Fruit fly (Drosophila melanogaster) whole organism, embryonic: ENCODE results near the gene Der-2.

Experiments used
- Adf1 ChIP-seq: fragments of 200-800 bp; sonication (Bioruptor generic); IDR thresholded peaks from 2 replicates; pipeline ENCODE4 v1.3.6; 2022; ENCODE audit warnings: missing biosample characterization, missing genetic modification characterization
- Atf-2 ChIP-seq: fragments of 200-800 bp; sonication (Bioruptor generic); optimal IDR thresholded peaks from 2 replicates; lab custom pipeline; 2016; ENCODE audit warnings: missing biosample characterization, missing genetic modification characterization
- Atf3 ChIP-seq: fragments of 200-800 bp; sonication (Bioruptor generic); optimal IDR thresholded peaks from 3 replicates; lab custom pipeline; 2016; ENCODE audit warnings: missing biosample characterization, missing genetic modification characterization
- Bgb ChIP-seq: fragments of 200-800 bp; sonication (Bioruptor generic); IDR thresholded peaks from 2 replicates; pipeline ENCODE4 v1.3.6; 2022; ENCODE audit warnings: missing biosample characterization, missing genetic modification characterization; ENCODE audit not compliant: partially characterized antibody
- CG10959 ChIP-seq: fragments of 200-800 bp; sonication (Bioruptor generic); IDR thresholded peaks from 2 replicates; pipeline ENCODE4 v1.3.6; 2022; ENCODE audit warnings: missing biosample characterization, missing genetic modification characterization
- CG11560 ChIP-seq: fragments of 200-800 bp; sonication (Bioruptor generic); IDR thresholded peaks from 3 replicates; pipeline ENCODE4 v1.3.6; 2022; ENCODE audit warnings: missing biosample characterization, missing genetic modification characterization
- CG11695 ChIP-seq: fragments of 200-800 bp; sonication (Bioruptor generic); IDR thresholded peaks from 3 replicates; pipeline ENCODE4 v1.3.6; 2022; ENCODE audit warnings: missing biosample characterization, missing genetic modification characterization
- CG11723 ChIP-seq: fragments of 200-800 bp; sonication (Bioruptor generic); optimal IDR thresholded peaks from 2 replicates; lab custom pipeline; 2017; ENCODE audit warnings: missing biosample characterization, mild to moderate bottlenecking, missing genetic modification characterization
- CG12104 ChIP-seq: fragments of 200-800 bp; sonication (Bioruptor generic); optimal IDR thresholded peaks from 3 replicates; lab custom pipeline; 2016; ENCODE audit warnings: missing biosample characterization, missing genetic modification characterization
- CG13894 ChIP-seq: fragments of 200-800 bp; sonication (Bioruptor generic); optimal IDR thresholded peaks from 3 replicates; lab custom pipeline; 2018; ENCODE audit warnings: missing biosample characterization, mild to moderate bottlenecking, missing genetic modification characterization, moderate library complexity
- CG14710 ChIP-seq: fragments of 200-800 bp; sonication (Bioruptor generic); optimal IDR thresholded peaks from 3 replicates; lab custom pipeline; 2019; ENCODE audit warnings: missing biosample characterization, mild to moderate bottlenecking, missing genetic modification characterization, moderate library complexity
- CG15479 ChIP-seq: fragments of 200-800 bp; sonication (Bioruptor generic); optimal IDR thresholded peaks from 3 replicates; lab custom pipeline; 2019; ENCODE audit warnings: missing biosample characterization, mild to moderate bottlenecking, missing genetic modification characterization, moderate library complexity
- CG1602 ChIP-seq: fragments of 200-800 bp; sonication (Bioruptor generic); optimal IDR thresholded peaks from 3 replicates; lab custom pipeline; 2016; ENCODE audit warnings: missing biosample characterization, missing genetic modification characterization
- CG16779 ChIP-seq: fragments of 200-800 bp; sonication (Bioruptor generic); IDR thresholded peaks from 2 replicates; pipeline ENCODE4 v1.3.6; 2022; ENCODE audit warnings: missing biosample characterization, missing genetic modification characterization
- CG16813 ChIP-seq: fragments of 200-800 bp; sonication (Bioruptor generic); IDR thresholded peaks from 3 replicates; pipeline ENCODE4 v1.3.6; 2022; ENCODE audit warnings: missing biosample characterization, missing genetic modification characterization; ENCODE audit not compliant: partially characterized antibody
- CG16863 ChIP-seq: fragments of 200-800 bp; sonication (Bioruptor generic); optimal IDR thresholded peaks from 3 replicates; lab custom pipeline; 2016; ENCODE audit warnings: missing biosample characterization, missing genetic modification characterization
- CG2116 ChIP-seq: fragments of 200-800 bp; sonication (Bioruptor generic); optimal IDR thresholded peaks from 3 replicates; lab custom pipeline; 2018; ENCODE audit warnings: missing biosample characterization, mild to moderate bottlenecking, missing genetic modification characterization
- CG30403 ChIP-seq: fragments of 200-800 bp; sonication (Bioruptor generic); optimal IDR thresholded peaks from 3 replicates; lab custom pipeline; 2016; ENCODE audit warnings: missing biosample characterization, missing genetic modification characterization
- CG31441 ChIP-seq: fragments of 200-800 bp; sonication (Bioruptor generic); IDR thresholded peaks from 2 replicates; pipeline ENCODE4 v1.3.6; 2022; ENCODE audit warnings: missing biosample characterization, missing genetic modification characterization
- CG33557 ChIP-seq: fragments of 200-800 bp; sonication (Bioruptor generic); optimal IDR thresholded peaks from 2 replicates; lab custom pipeline; 2019; ENCODE audit warnings: missing biosample characterization, mild to moderate bottlenecking, missing genetic modification characterization, moderate library complexity
- CG4282 ChIP-seq: fragments of 200-800 bp; sonication (Bioruptor generic); optimal IDR thresholded peaks from 2 replicates; lab custom pipeline; 2016; ENCODE audit warnings: missing biosample characterization, missing genetic modification characterization
- CG4854 ChIP-seq: fragments of 200-800 bp; sonication (Bioruptor generic); optimal IDR thresholded peaks from 2 replicates; lab custom pipeline; 2016; ENCODE audit warnings: missing biosample characterization, missing genetic modification characterization, inconsistent platforms
- CG6654 ChIP-seq: fragments of 200-800 bp; sonication (Bioruptor generic); optimal IDR thresholded peaks from 2 replicates; lab custom pipeline; 2017; ENCODE audit warnings: missing biosample characterization, mild to moderate bottlenecking, missing genetic modification characterization
- CG7357 ChIP-seq: fragments of 200-800 bp; sonication (Bioruptor generic); IDR thresholded peaks from 3 replicates; pipeline ENCODE4 v1.3.6; 2022; ENCODE audit warnings: missing biosample characterization, missing genetic modification characterization
- CG7839 ChIP-seq: fragments of 200-800 bp; sonication (Bioruptor generic); optimal IDR thresholded peaks from 3 replicates; lab custom pipeline; 2018; ENCODE audit warnings: missing biosample characterization, mild to moderate bottlenecking, missing genetic modification characterization, moderate library complexity
- CHES-1-like ChIP-seq: fragments of 200-800 bp; sonication (Bioruptor generic); optimal IDR thresholded peaks from 2 replicates; lab custom pipeline; 2016; ENCODE audit warnings: missing biosample characterization, missing genetic modification characterization
- Chrac-16 ChIP-seq: fragments of 200-800 bp; sonication (Bioruptor generic); optimal IDR thresholded peaks from 3 replicates; lab custom pipeline; 2016; ENCODE audit warnings: missing biosample characterization, missing genetic modification characterization
- CoRest ChIP-seq: fragments of 200-800 bp; sonication (Bioruptor generic); optimal IDR thresholded peaks from 3 replicates; lab custom pipeline; 2018; ENCODE audit warnings: missing biosample characterization, mild to moderate bottlenecking, missing genetic modification characterization, moderate library complexity
- Doc2 ChIP-seq: fragments of 200-800 bp; sonication (Bioruptor generic); IDR thresholded peaks from 2 replicates; pipeline ENCODE4 v1.3.6; 2022; ENCODE audit warnings: missing biosample characterization, missing genetic modification characterization
- Doc3 ChIP-seq: fragments of 200-800 bp; sonication (Bioruptor generic); IDR thresholded peaks from 3 replicates; pipeline ENCODE4 v1.3.6; 2022; ENCODE audit warnings: missing biosample characterization, missing genetic modification characterization; ENCODE audit not compliant: partially characterized antibody
- HLHmδ ChIP-seq: fragments of 200-800 bp; sonication (Bioruptor generic); optimal IDR thresholded peaks from 2 replicates; lab custom pipeline; 2018; ENCODE audit warnings: missing biosample characterization, mild to moderate bottlenecking, missing genetic modification characterization, moderate library complexity
- Hr39 ChIP-seq: fragments of >200 bp; optimal IDR thresholded peaks from 2 replicates; lab custom pipeline; 2017
- Jarid2 ChIP-seq: fragments of 200-800 bp; sonication (Bioruptor generic); optimal IDR thresholded peaks from 3 replicates; lab custom pipeline; 2017; ENCODE audit warnings: mild to moderate bottlenecking, missing biosample characterization, missing genetic modification reagents, missing genetic modification characterization
- MBD-R2 ChIP-seq: fragments of 200-800 bp; sonication (Bioruptor generic); IDR thresholded peaks from 2 replicates; pipeline ENCODE4 v1.3.6; 2022; ENCODE audit warnings: missing biosample characterization, missing genetic modification characterization
- NC2β ChIP-seq: fragments of 200-800 bp; sonication (Bioruptor generic); optimal IDR thresholded peaks from 2 replicates; lab custom pipeline; 2016; ENCODE audit warnings: missing biosample characterization, missing genetic modification characterization
- Nf-YA ChIP-seq: fragments of 200-800 bp; sonication (Bioruptor generic); IDR thresholded peaks from 2 replicates; pipeline ENCODE4 v1.3.6; 2022; ENCODE audit warnings: missing biosample characterization, missing genetic modification characterization
- Nf-YC ChIP-seq: fragments of 200-800 bp; optimal IDR thresholded peaks from 3 replicates; lab custom pipeline; 2019; ENCODE audit warnings: missing biosample characterization, mild to moderate bottlenecking, missing genetic modification characterization, moderate library complexity
- abd-A ChIP-seq: fragments of 200-800 bp; sonication (Bioruptor generic); optimal IDR thresholded peaks from 3 replicates; lab custom pipeline; 2019; ENCODE audit warnings: missing biosample characterization, mild to moderate bottlenecking, missing genetic modification characterization, moderate library complexity
- btn ChIP-seq: fragments of 200-800 bp; sonication (Bioruptor generic); optimal IDR thresholded peaks from 2 replicates; lab custom pipeline; 2016; ENCODE audit warnings: missing biosample characterization, missing genetic modification characterization
- dati ChIP-seq: fragments of 200-800 bp; sonication (Bioruptor generic); IDR thresholded peaks from 2 replicates; pipeline ENCODE4 v1.3.6; 2022; ENCODE audit warnings: missing biosample characterization, missing genetic modification characterization
- gro ChIP-seq: fragments of 200-800 bp; sonication (Bioruptor generic); optimal IDR thresholded peaks from 2 replicates; lab custom pipeline; 2016; ENCODE audit warnings: missing biosample characterization, missing genetic modification characterization
- gsb-n ChIP-seq: fragments of 200-800 bp; sonication (Bioruptor generic); optimal IDR thresholded peaks from 3 replicates; lab custom pipeline; 2018; ENCODE audit warnings: missing biosample characterization, mild to moderate bottlenecking, missing genetic modification characterization
- hbn ChIP-seq: fragments of 200-800 bp; sonication (Bioruptor generic); IDR thresholded peaks from 2 replicates; pipeline ENCODE4 v1.3.6; 2022; ENCODE audit warnings: missing biosample characterization, missing genetic modification characterization; ENCODE audit not compliant: partially characterized antibody
- maf-S ChIP-seq: fragments of 200-800 bp; sonication (Bioruptor generic); optimal IDR thresholded peaks from 2 replicates; lab custom pipeline; 2016; ENCODE audit warnings: missing biosample characterization, missing genetic modification characterization
- pan ChIP-seq, 4 experiments: fragments of >200 bp in 3 of 4; fragments of 200-800 bp in 1 of 4; sonication (Bioruptor generic) in 1 of 4; optimal IDR thresholded peaks in 3 of 4; IDR thresholded peaks in 1 of 4; 2 replicates each; pipeline versions ENCODE4 v1.3.6 to Lab custom; 2017 to 2022; ENCODE audit warnings: missing biosample characterization in 2 of 4, missing genetic modification characterization in 2 of 4, mixed read lengths in 1 of 4
- peb ChIP-seq: fragments of 200-800 bp; sonication (Bioruptor generic); IDR thresholded peaks from 2 replicates; pipeline ENCODE4 v1.3.6; 2022; ENCODE audit warnings: missing biosample characterization, missing genetic modification characterization
- prd ChIP-seq, 3 experiments: fragments of >200 bp in 2 of 3; fragments of 200-800 bp in 1 of 3; sonication (Bioruptor generic) in 1 of 3; optimal IDR thresholded peaks in 2 of 3; IDR thresholded peaks in 1 of 3; 2 replicates in 2 of 3; 3 replicates in 1 of 3; pipeline versions ENCODE4 v1.3.6 to Lab custom; 2017 to 2022; ENCODE audit warnings: missing biosample characterization in 1 of 3, missing genetic modification characterization in 1 of 3
- tio ChIP-seq: fragments of 200-800 bp; sonication (Bioruptor generic); optimal IDR thresholded peaks from 2 replicates; lab custom pipeline; 2017; ENCODE audit warnings: missing biosample characterization, missing genetic modification characterization, inconsistent platforms
- zen ChIP-seq: fragments of 200-800 bp; sonication (Bioruptor generic); optimal IDR thresholded peaks from 3 replicates; lab custom pipeline; 2018; ENCODE audit warnings: missing biosample characterization, mild to moderate bottlenecking, missing genetic modification characterization, moderate library complexity
- zfh2 ChIP-seq: fragments of 200-800 bp; sonication (Bioruptor generic); optimal IDR thresholded peaks from 2 replicates; lab custom pipeline; 2016; ENCODE audit warnings: missing biosample characterization, missing genetic modification characterization

Gene Der-2

DNA sequence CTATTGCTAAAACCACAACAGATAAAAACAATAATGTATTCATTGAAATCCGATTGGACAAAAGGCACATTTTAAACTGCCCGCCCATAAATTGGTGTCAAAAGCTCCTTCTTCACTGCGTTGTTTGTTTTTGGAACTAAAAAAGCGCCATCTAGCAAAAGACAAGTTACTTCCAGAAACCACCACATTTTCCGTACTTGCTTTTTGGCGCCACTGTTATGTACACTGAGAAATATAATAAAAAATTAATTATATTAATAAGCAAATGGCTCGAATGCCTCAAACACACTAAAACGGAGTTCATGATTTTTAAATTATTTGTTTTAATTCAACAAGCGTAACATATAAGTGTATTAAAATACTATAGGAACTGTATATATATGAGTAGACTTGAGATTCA is 13.4 kb upstream of the Der-2 start (continued):
- peak; percentile 74 for TF ChIP-seq Nf-YC (tag; lab: Kevin White, UChicago)
- no peak for TF ChIP-seq Doc3 (GFP tag; lab: Robert Waterston, UW)
- TF ChIP-seq HLHmδ (GFP tag; lab: Kevin White, UChicago), result no peak
- TF ChIP-seq pan (optimal IDR thresholded peaks at IDR 0.05; lab: Kevin White, UChicago), result no peak
- TF ChIP-seq pan (GFP tag; optimal IDR thresholded peaks at IDR 0.05 in 1 of 2, IDR thresholded peaks at IDR 0.05 in 1 of 2), result peak in 1 of 2 experiments; percentile 88
- peak; percentile 76 for TF ChIP-seq CG11560 (tag; lab: Robert Waterston, UW)
- TF ChIP-seq CG16779 (GFP tag; lab: Robert Waterston, UW), result 0 out of 2 replicates have a peak, but pooled peaks have one; percentile 58
- TF ChIP-seq CG14710 (tag; lab: Kevin White, UChicago), result peak; percentile 80
- peak; percentile 88 for TF ChIP-seq CG7839 (tag; lab: Kevin White, UChicago)
- peak; percentile 10 for TF ChIP-seq btn (GFP tag; lab: Kevin White, UChicago)
- peak; percentile 72 for TF ChIP-seq CG4854 (GFP tag; lab: Kevin White, UChicago)
- TF ChIP-seq CG4282 (GFP tag; lab: Kevin White, UChicago), result peak; percentile 29
- TF ChIP-seq CG11723 (GFP tag; lab: Kevin White, UChicago), result peak; percentile 59
- peak; percentile 86 for TF ChIP-seq CG11695 (GFP tag; lab: Robert Waterston, UW)
- peak; percentile 61 for TF ChIP-seq maf-S (GFP tag; lab: Kevin White, UChicago)
- peak; percentile 38; the same call in 1 of the 2 replicates for TF ChIP-seq dati (GFP tag; lab: Robert Waterston, UW)
- no peak for TF ChIP-seq CG16813 (GFP tag; lab: Robert Waterston, UW)
- TF ChIP-seq CG31441 (GFP tag; lab: Robert Waterston, UW), result peak; percentile 89
- no peak for TF ChIP-seq CG15479 (GFP tag; lab: Kevin White, UChicago)
- no peak for TF ChIP-seq CG13894 (tag; lab: Kevin White, UChicago)
- peak; percentile 52 for TF ChIP-seq CG33557 (GFP tag; lab: Kevin White, UChicago)
- peak; percentile 89 for TF ChIP-seq CG30403 (GFP tag; lab: Kevin White, UChicago)
- TF ChIP-seq CG6654 (GFP tag; lab: Kevin White, UChicago), result peak; percentile 30
- TF ChIP-seq CG16863 (GFP tag; lab: Kevin White, UChicago), result peak; percentile 66
- TF ChIP-seq NC2β (GFP tag; lab: Kevin White, UChicago), result peak; percentile 69
- peak; percentile 62 for TF ChIP-seq Jarid2
- TF ChIP-seq Bgb (GFP tag; lab: Robert Waterston, UW), result peak; percentile 26; the same call in 1 of the 2 replicates
- no peak for TF ChIP-seq abd-A (tag; lab: Kevin White, UChicago)
- TF ChIP-seq Doc2 (GFP tag; lab: Robert Waterston, UW), result peak; percentile 67; the same call in 1 of the 2 replicates
- peak; percentile 77 for TF ChIP-seq CG10959 (GFP tag; lab: Robert Waterston, UW)
- TF ChIP-seq CG12104 (GFP tag; lab: Kevin White, UChicago), result peak; percentile 76
- peak; percentile 33 for TF ChIP-seq CHES-1-like (GFP tag; lab: Kevin White, UChicago)
- peak; percentile 20 for TF ChIP-seq Atf3 (GFP tag; lab: Kevin White, UChicago)
- TF ChIP-seq zfh2 (GFP tag; lab: Kevin White, UChicago), result peak; percentile 48
- TF ChIP-seq gro (GFP tag; lab: Kevin White, UChicago), result no peak
- peak; percentile 84 for TF ChIP-seq CG1602 (GFP tag; lab: Kevin White, UChicago)
- no peak for TF ChIP-seq Hr39 (lab: Kevin White, UChicago)
- TF ChIP-seq zen (tag; lab: Kevin White, UChicago), result peak; percentile 81
- TF ChIP-seq gsb-n (tag; lab: Kevin White, UChicago), result peak; percentile 75
- no peak for TF ChIP-seq Adf1 (GFP tag; lab: Robert Waterston, UW)
- no peak for TF ChIP-seq prd (optimal IDR thresholded peaks at IDR 0.05; lab: Kevin White, UChicago)
- TF ChIP-seq prd (GFP tag; IDR thresholded peaks at IDR 0.05; lab: Robert Waterston, UW), result peak; percentile 88
- peak; percentile 76 for TF ChIP-seq Nf-YA (GFP tag; lab: Robert Waterston, UW)
- peak; percentile 58 for TF ChIP-seq CG2116 (GFP tag; lab: Kevin White, UChicago)
- TF ChIP-seq CoRest (tag; lab: Kevin White, UChicago), result peak; percentile 82
- peak; percentile 69 for TF ChIP-seq peb
- peak; percentile 25; the same call in 1 of the 2 replicates for TF ChIP-seq MBD-R2 (GFP tag; lab: Robert Waterston, UW)
- no peak for TF ChIP-seq CG7357 (GFP tag; lab: Robert Waterston, UW)
- peak; percentile 68 for TF ChIP-seq tio
- peak; percentile 62 for TF ChIP-seq Atf-2 (GFP tag; lab: Kevin White, UChicago)
- peak; percentile 85 for TF ChIP-seq Chrac-16 (GFP tag; lab: Kevin White, UChicago)
- no peak for TF ChIP-seq hbn (GFP tag; lab: Robert Waterston, UW)
